Worm (Caenorhabditis elegans) whole organism, late embryonic: ENCODE results near the gene F54F7.10.

Experiments
- ceh-45 ChIP-seq: fragments of 200-800 bp; sonication (Bioruptor generic); IDR thresholded peaks from 2 replicates; pipeline ENCODE4 v1.3.6; 2022; ENCODE audit warnings: missing genetic modification reagents, missing genetic modification characterization, missing compliant biosample characterization
- ceh-9 ChIP-seq: sonication (generic microtip); optimal IDR thresholded peaks from 2 replicates; lab custom pipeline; 2016; ENCODE audit warnings: mild to moderate bottlenecking, missing genetic modification characterization, inconsistent platforms, missing compliant biosample characterization
- fkh-10 ChIP-seq: fragments of 150-350 bp; optimal IDR thresholded peaks from 2 replicates; lab custom pipeline; 2014; ENCODE audit warnings: missing biosample characterization, missing genetic modification reagents, missing genetic modification characterization
- nhr-11 ChIP-seq: fragments of 150-350 bp; optimal IDR thresholded peaks from 2 replicates; lab custom pipeline; 2014; ENCODE audit warnings: missing biosample characterization, missing genetic modification characterization
- pag-3 ChIP-seq: sonication (generic microtip); optimal IDR thresholded peaks from 2 replicates; lab custom pipeline; 2016; ENCODE audit warnings: missing compliant biosample characterization, missing genetic modification characterization, borderline replicate concordance
- sdc-2 ChIP-seq: sonication (generic microtip); optimal IDR thresholded peaks from 2 replicates; lab custom pipeline; 2016; ENCODE audit warnings: missing genotype, missing genetic modification characterization, missing compliant biosample characterization
- unc-42 ChIP-seq: sonication (generic microtip); optimal IDR thresholded peaks from 2 replicates; lab custom pipeline; 2016; ENCODE audit warnings: missing genotype, missing genetic modification characterization, missing compliant biosample characterization
- zip-5 ChIP-seq: sonication (generic microtip); optimal IDR thresholded peaks from 2 replicates; lab custom pipeline; 2016; ENCODE audit warnings: missing genetic modification characterization, missing compliant biosample characterization
- ztf-16 ChIP-seq: sonication (generic microtip); optimal IDR thresholded peaks from 2 replicates; lab custom pipeline; 2017; ENCODE audit warnings: missing genetic modification characterization, missing compliant biosample characterization

ce11 chrX:11865083-11865482, 1.7 kb downstream of the F54F7.10 start, which contains the start of gene F54F7.6:
- TF ChIP-seq pag-3 (tag; lab: Kevin White, UChicago): no peak
- TF ChIP-seq ceh-9: no peak
- no peak for TF ChIP-seq fkh-10 (GFP tag; lab: Kevin White, UChicago)
- TF ChIP-seq sdc-2: no peak
- TF ChIP-seq ztf-16 (tag; lab: Kevin White, UChicago): no peak
- no peak for TF ChIP-seq unc-42 (tag; lab: Kevin White, UChicago)
- TF ChIP-seq ceh-45 (GFP tag; lab: Robert Waterston, UW): no peak
- TF ChIP-seq zip-5 (tag; lab: Kevin White, UChicago): no peak
- TF ChIP-seq nhr-11 (tag; lab: Kevin White, UChicago): no peak
